Worm (Caenorhabditis elegans) whole organism, late embryonic: ENCODE results near the gene sek-1.

Experiments used
- C38D4.7 ChIP-seq: fragments of 200-800 bp; sonication (Bioruptor generic); optimal IDR thresholded peaks from 2 replicates; lab custom pipeline; 2018; ENCODE audit warnings: mild to moderate bottlenecking, missing genetic modification characterization, moderate library complexity, missing compliant biosample characterization
- F13H6.1 ChIP-seq: sonication (generic microtip); optimal IDR thresholded peaks from 2 replicates; lab custom pipeline; 2016; ENCODE audit warnings: missing genetic modification characterization, missing compliant biosample characterization
- K02D7.2 ChIP-seq: sonication (generic microtip); optimal IDR thresholded peaks from 2 replicates; lab custom pipeline; 2017; ENCODE audit warnings: mild to moderate bottlenecking, missing genetic modification characterization, missing compliant biosample characterization
- T23F11.4 ChIP-seq: fragments of 200-800 bp; sonication (Bioruptor generic); optimal IDR thresholded peaks from 2 replicates; lab custom pipeline; 2018; ENCODE audit warnings: mild to moderate bottlenecking, missing genetic modification characterization, missing compliant biosample characterization
- Y22D7AL.16 ChIP-seq: sonication (generic microtip); optimal IDR thresholded peaks from 2 replicates; lab custom pipeline; 2016; ENCODE audit warnings: missing genetic modification characterization, missing compliant biosample characterization
- ceh-19 ChIP-seq: fragments of 200-800 bp; sonication (Bioruptor generic); optimal IDR thresholded peaks from 2 replicates; lab custom pipeline; 2018; ENCODE audit warnings: mild to moderate bottlenecking, missing genetic modification characterization, missing compliant biosample characterization
- ceh-2 ChIP-seq: sonication (generic microtip); optimal IDR thresholded peaks from 2 replicates; lab custom pipeline; 2016; ENCODE audit warnings: missing genotype, missing genetic modification characterization, missing compliant biosample characterization
- ceh-24 ChIP-seq: sonication (generic microtip); optimal IDR thresholded peaks from 2 replicates; lab custom pipeline; 2016; ENCODE audit warnings: mild to moderate bottlenecking, missing genetic modification characterization, missing compliant biosample characterization
- ceh-30 ChIP-seq: fragments of 150-350 bp; optimal IDR thresholded peaks from 2 replicates; lab custom pipeline; 2014; ENCODE audit warnings: missing biosample characterization, missing genetic modification characterization
- ceh-34 ChIP-seq: sonication (generic microtip); optimal IDR thresholded peaks from 2 replicates; lab custom pipeline; 2016; ENCODE audit warnings: mild to moderate bottlenecking, missing genetic modification characterization, missing compliant biosample characterization
- ceh-9 ChIP-seq: sonication (generic microtip); optimal IDR thresholded peaks from 2 replicates; lab custom pipeline; 2016; ENCODE audit warnings: mild to moderate bottlenecking, missing genetic modification characterization, inconsistent platforms, missing compliant biosample characterization
- che-1 ChIP-seq: sonication (generic microtip); optimal IDR thresholded peaks from 2 replicates; lab custom pipeline; 2016; ENCODE audit warnings: mild to moderate bottlenecking, missing genetic modification characterization, missing compliant biosample characterization
- dmd-4 ChIP-seq: sonication (generic microtip); optimal IDR thresholded peaks from 2 replicates; lab custom pipeline; 2016; ENCODE audit warnings: borderline replicate concordance, missing genetic modification characterization, missing compliant biosample characterization
- dve-1 ChIP-seq: sonication (generic microtip); optimal IDR thresholded peaks from 2 replicates; lab custom pipeline; 2017; ENCODE audit warnings: antibody characterized with exemption, mild to moderate bottlenecking, missing genetic modification characterization, missing compliant biosample characterization
- elt-2 ChIP-seq: sonication (generic microtip); optimal IDR thresholded peaks from 2 replicates; lab custom pipeline; 2016; ENCODE audit warnings: missing genetic modification reagents, missing genetic modification characterization, missing compliant biosample characterization
- elt-4 ChIP-seq: sonication (generic microtip); optimal IDR thresholded peaks from 2 replicates; lab custom pipeline; 2016; ENCODE audit warnings: missing genetic modification characterization, missing compliant biosample characterization
- ets-4 ChIP-seq: sonication (generic microtip); optimal IDR thresholded peaks from 2 replicates; lab custom pipeline; 2016; ENCODE audit warnings: missing genetic modification characterization, missing compliant biosample characterization
- eyg-1 ChIP-seq: sonication (generic microtip); optimal IDR thresholded peaks from 2 replicates; lab custom pipeline; 2016; ENCODE audit warnings: missing genotype, missing genetic modification characterization, missing compliant biosample characterization
- fax-1 ChIP-seq: sonication (generic microtip); optimal IDR thresholded peaks from 2 replicates; lab custom pipeline; 2016; ENCODE audit warnings: missing genotype, missing genetic modification characterization, missing compliant biosample characterization
- gmeb-2 ChIP-seq: sonication (generic microtip); optimal IDR thresholded peaks from 2 replicates; lab custom pipeline; 2016; ENCODE audit warnings: missing genetic modification characterization, inconsistent platforms, missing compliant biosample characterization
- hlh-6 ChIP-seq: sonication (generic microtip); optimal IDR thresholded peaks from 2 replicates; lab custom pipeline; 2016; ENCODE audit warnings: missing genotype, missing genetic modification characterization, missing compliant biosample characterization
- hlh-8 ChIP-seq: sonication (generic microtip); optimal IDR thresholded peaks from 2 replicates; lab custom pipeline; 2016; ENCODE audit warnings: missing genotype, missing genetic modification characterization, missing compliant biosample characterization
- lim-6 ChIP-seq: sonication (generic microtip); optimal IDR thresholded peaks from 2 replicates; lab custom pipeline; 2016; ENCODE audit warnings: missing genetic modification characterization, missing compliant biosample characterization
- lin-11 ChIP-seq: fragments of 200-800 bp; sonication (Bioruptor generic); optimal IDR thresholded peaks from 2 replicates; lab custom pipeline; 2018; ENCODE audit warnings: mild to moderate bottlenecking, missing genetic modification characterization, missing compliant biosample characterization
- madf-2 ChIP-seq: sonication (generic microtip); optimal IDR thresholded peaks from 2 replicates; lab custom pipeline; 2017; ENCODE audit warnings: missing genetic modification characterization, missing compliant biosample characterization
- nfya-1 ChIP-seq: sonication (generic microtip); optimal IDR thresholded peaks from 2 replicates; lab custom pipeline; 2017; ENCODE audit warnings: missing genetic modification characterization, mild to moderate bottlenecking, missing compliant biosample characterization, antibody characterized with exemption, moderate library complexity
- nhr-11 ChIP-seq: fragments of 150-350 bp; optimal IDR thresholded peaks from 2 replicates; lab custom pipeline; 2014; ENCODE audit warnings: missing biosample characterization, missing genetic modification characterization
- nhr-232 ChIP-seq: sonication (generic microtip); optimal IDR thresholded peaks from 2 replicates; lab custom pipeline; 2016; ENCODE audit warnings: missing genetic modification characterization, missing compliant biosample characterization
- odd-2 ChIP-seq: sonication (generic microtip); optimal IDR thresholded peaks from 2 replicates; lab custom pipeline; 2017; ENCODE audit warnings: antibody characterized with exemption, mild to moderate bottlenecking, missing genetic modification characterization, missing compliant biosample characterization
- pag-3 ChIP-seq: sonication (generic microtip); optimal IDR thresholded peaks from 2 replicates; lab custom pipeline; 2016; ENCODE audit warnings: missing compliant biosample characterization, missing genetic modification characterization, borderline replicate concordance
- pax-1 ChIP-seq: fragments of 150-350 bp; optimal IDR thresholded peaks from 2 replicates; lab custom pipeline; 2014; ENCODE audit warnings: missing biosample characterization, missing genetic modification characterization
- pha-2 ChIP-seq: sonication (generic microtip); optimal IDR thresholded peaks from 2 replicates; lab custom pipeline; 2017; ENCODE audit warnings: mild to moderate bottlenecking, missing genetic modification characterization, missing compliant biosample characterization
- pha-4 ChIP-seq: fragments of 150-350 bp; optimal IDR thresholded peaks from 2 replicates; lab custom pipeline; 2018; ENCODE audit warnings: missing biosample characterization, missing genetic modification reagents, missing genetic modification characterization
- pqm-1 ChIP-seq: sonication (generic microtip); optimal IDR thresholded peaks from 2 replicates; lab custom pipeline; 2016; ENCODE audit warnings: missing genetic modification characterization, missing compliant biosample characterization
- pros-1 ChIP-seq: fragments of 150-350 bp; optimal IDR thresholded peaks from 2 replicates; lab custom pipeline; 2014; ENCODE audit warnings: missing biosample characterization, missing genetic modification reagents, missing genetic modification characterization
- sox-4 ChIP-seq: sonication (generic microtip); optimal IDR thresholded peaks from 2 replicates; lab custom pipeline; 2017; ENCODE audit warnings: mild to moderate bottlenecking, missing genetic modification characterization, inconsistent platforms, missing compliant biosample characterization
- syd-9 ChIP-seq: sonication (generic microtip); optimal IDR thresholded peaks from 2 replicates; lab custom pipeline; 2016; ENCODE audit warnings: mild to moderate bottlenecking, missing genetic modification characterization, moderate library complexity, missing compliant biosample characterization
- tbx-2 ChIP-seq: sonication (generic microtip); optimal IDR thresholded peaks from 2 replicates; lab custom pipeline; 2016; ENCODE audit warnings: missing genetic modification characterization, missing compliant biosample characterization
- tbx-7 ChIP-seq: sonication (generic microtip); optimal IDR thresholded peaks from 2 replicates; lab custom pipeline; 2016; ENCODE audit warnings: missing genotype, missing genetic modification characterization, missing compliant biosample characterization
- ttx-3 ChIP-seq: sonication (generic microtip); optimal IDR thresholded peaks from 2 replicates; lab custom pipeline; 2016; ENCODE audit warnings: missing genetic modification reagents, missing genetic modification characterization, missing compliant biosample characterization
- unc-42 ChIP-seq: sonication (generic microtip); optimal IDR thresholded peaks from 2 replicates; lab custom pipeline; 2016; ENCODE audit warnings: missing genotype, missing genetic modification characterization, missing compliant biosample characterization
- unc-55 ChIP-seq: sonication (generic microtip); optimal IDR thresholded peaks from 2 replicates; lab custom pipeline; 2017; ENCODE audit warnings: missing biosample characterization, missing genetic modification reagents, missing genetic modification characterization
- unc-86 ChIP-seq: sonication (generic microtip); optimal IDR thresholded peaks from 2 replicates; lab custom pipeline; 2016; ENCODE audit warnings: missing genetic modification characterization, missing compliant biosample characterization
- ztf-16 ChIP-seq: sonication (generic microtip); optimal IDR thresholded peaks from 2 replicates; lab custom pipeline; 2017; ENCODE audit warnings: missing genetic modification characterization, missing compliant biosample characterization

Gene sek-1

DNA sequence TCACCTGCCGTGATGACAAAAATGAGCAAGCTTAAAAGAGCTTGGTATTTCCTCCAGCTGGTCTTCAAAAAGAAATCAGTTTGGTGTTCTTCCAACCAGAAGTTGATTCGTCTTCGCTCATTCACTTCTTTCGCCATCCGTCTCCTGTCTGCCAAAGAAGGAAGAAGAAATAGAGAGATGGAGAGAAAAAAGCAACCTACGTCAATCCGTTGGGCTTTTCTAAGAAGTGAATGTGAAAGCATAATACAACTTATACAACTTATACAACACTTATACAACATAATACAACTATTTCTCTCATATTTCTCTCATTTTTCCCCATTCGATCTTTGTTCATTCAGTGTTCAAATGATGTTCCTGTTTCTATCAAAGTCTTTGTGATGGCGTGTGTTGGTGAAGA is 5.5 kb upstream of the sek-1 start:
- TF ChIP-seq lin-11: no peak
- no peak for TF ChIP-seq madf-2 (tag; lab: Kevin White, UChicago)
- no peak for TF ChIP-seq dmd-4
- no peak for TF ChIP-seq che-1 (tag; lab: Kevin White, UChicago)

DNA sequence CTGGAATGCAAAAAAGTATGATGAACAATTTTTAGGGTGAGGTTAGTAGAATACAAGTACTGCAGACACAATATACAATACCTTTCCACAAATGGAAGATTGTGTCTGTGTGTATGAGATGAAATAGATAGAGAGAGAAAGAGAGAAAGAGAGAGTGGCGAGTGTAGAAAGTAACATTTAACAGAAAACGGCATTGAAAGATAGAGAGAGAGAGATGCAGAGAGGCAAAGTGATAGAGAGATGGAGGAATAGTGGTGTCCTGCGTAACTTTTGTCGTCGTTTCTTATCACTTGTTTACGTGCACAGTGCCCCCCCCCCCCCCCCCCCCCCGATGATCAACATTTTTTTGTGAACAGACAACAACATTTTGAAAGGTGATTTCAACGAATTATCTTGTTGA is 1.8 kb upstream of the sek-1 start:
- no peak for TF ChIP-seq ceh-9 (tag; lab: Kevin White, UChicago)
- peak; percentile 50 for TF ChIP-seq elt-2 (tag; lab: Kevin White, UChicago)

DNA sequence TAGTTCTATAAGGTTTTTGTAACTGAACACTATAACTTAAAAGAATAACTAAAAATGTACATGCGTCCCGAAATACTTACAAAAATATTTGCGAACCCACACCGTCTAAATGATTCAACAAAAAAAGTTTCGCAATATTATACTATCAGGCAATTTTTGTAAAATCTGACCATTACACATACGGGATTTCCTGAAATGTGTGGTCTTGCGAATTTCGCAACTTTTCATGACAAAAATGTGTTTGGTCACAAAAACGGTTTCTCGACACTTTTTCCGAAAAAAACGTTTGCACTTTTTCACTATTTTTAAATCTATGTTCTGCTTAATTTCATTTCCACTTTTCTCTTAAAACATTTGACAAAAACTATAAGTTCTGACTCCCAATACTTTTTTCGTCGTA is 1.3 kb upstream of the sek-1 start:
- no peak for TF ChIP-seq pax-1 (tag; lab: Kevin White, UChicago)
- no peak for TF ChIP-seq T23F11.4 (GFP tag; lab: Kevin White, UChicago)
- no peak for TF ChIP-seq dmd-4
- TF ChIP-seq hlh-8 (tag; lab: Kevin White, UChicago): no peak
- TF ChIP-seq lin-11: no peak
- TF ChIP-seq ceh-34 (tag; lab: Kevin White, UChicago): no peak
- TF ChIP-seq sox-4 (tag; lab: Kevin White, UChicago): no peak
- TF ChIP-seq pha-2: no peak
- no peak for TF ChIP-seq ztf-16 (tag; lab: Kevin White, UChicago)
- no peak for TF ChIP-seq unc-55
- TF ChIP-seq ceh-9 (tag; lab: Kevin White, UChicago): no peak
- no peak for TF ChIP-seq ets-4 (tag; lab: Kevin White, UChicago)
- TF ChIP-seq ceh-2 (tag; lab: Kevin White, UChicago): no peak
- TF ChIP-seq ceh-19 (GFP tag; lab: Kevin White, UChicago): no peak
- no peak for TF ChIP-seq ceh-30 (tag; lab: Kevin White, UChicago)
- TF ChIP-seq, all 69 proteins: peak for 0

DNA sequence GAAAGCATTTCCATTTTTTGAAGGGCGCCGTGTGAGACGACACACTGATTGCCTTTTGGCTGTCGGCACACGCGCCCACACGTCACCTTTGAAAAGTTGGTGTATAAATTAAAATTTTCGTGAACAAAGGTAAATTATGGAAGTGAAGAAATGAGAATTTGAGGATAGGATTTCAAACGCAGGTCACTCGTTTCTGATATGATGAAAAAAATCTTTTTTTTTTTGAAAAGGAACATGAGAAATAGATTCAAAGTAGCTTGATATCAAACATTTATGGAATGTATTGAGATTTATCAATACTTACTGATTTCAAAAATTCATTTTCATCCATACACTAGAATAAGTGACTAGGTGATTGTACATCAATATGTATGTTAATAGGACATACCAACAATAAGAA is 1.0 kb downstream of the sek-1 start:
- no peak for TF ChIP-seq pha-2
- no peak for TF ChIP-seq hlh-8 (tag; lab: Kevin White, UChicago)
- TF ChIP-seq eyg-1 (tag; lab: Kevin White, UChicago): no peak
- no peak for TF ChIP-seq dve-1
- TF ChIP-seq unc-55: no peak
- TF ChIP-seq K02D7.2: no peak
- TF ChIP-seq syd-9 (tag; lab: Kevin White, UChicago): no peak
- TF ChIP-seq, all 69 proteins: peak for 0

DNA sequence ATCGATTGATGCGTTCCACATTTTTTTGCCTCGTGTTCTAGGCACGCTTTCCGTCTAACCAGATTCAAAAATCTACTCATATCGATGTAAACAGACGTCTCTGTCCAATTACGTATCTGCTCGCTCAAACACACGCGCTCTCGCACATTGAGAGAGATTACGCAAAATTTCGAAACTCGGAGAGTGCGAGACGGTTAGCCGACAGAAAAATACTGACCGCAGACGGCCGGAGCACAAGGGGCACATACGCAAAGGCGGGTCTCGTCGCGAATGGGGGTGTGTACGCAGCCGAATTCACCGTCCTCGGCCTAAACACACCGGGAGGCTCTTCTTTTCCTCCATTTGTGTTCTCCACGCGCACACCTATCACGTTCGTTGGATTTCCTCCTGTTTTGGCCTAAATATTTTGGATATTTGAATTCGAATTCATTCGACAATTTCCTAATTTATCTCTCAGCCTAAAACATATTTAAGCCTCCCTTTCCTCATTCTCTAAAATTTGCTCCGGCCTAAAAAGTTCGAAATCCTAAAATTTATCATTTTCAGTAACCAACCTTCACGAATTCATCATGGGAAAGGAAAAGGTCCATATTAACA is 6.7 kb downstream of the sek-1 start, which contains the start of gene eef-1A.2:
eef-1A.2 (plus strand) TSS at position 547 of the 597 bp plus-strand sequence.
- TF ChIP-seq pha-4 (tag; lab: Kevin White, UChicago) (no peak), tbx-7 (tag; lab: Kevin White, UChicago) (peak; percentile 48), unc-86 (tag; lab: Kevin White, UChicago) (peak; percentile 12), pros-1 (tag; lab: Kevin White, UChicago) (peak; percentile 38), Y22D7AL.16 (tag; lab: Kevin White, UChicago) (no peak), dmd-4 (peak; percentile 51), pha-2 (peak; percentile 45), lin-11 (no peak), gmeb-2 (tag; lab: Kevin White, UChicago) (peak; percentile 7), ets-4 (tag; lab: Kevin White, UChicago) (no peak), ceh-34 (tag; lab: Kevin White, UChicago) (peak; percentile 80), odd-2 (tag; lab: Kevin White, UChicago) (no peak), pag-3 (peak; percentile 31), C38D4.7 (GFP tag; lab: Kevin White, UChicago) (no peak), lim-6 (tag; lab: Kevin White, UChicago) (no peak), ceh-19 (GFP tag; lab: Kevin White, UChicago) (no peak), nhr-232 (tag; lab: Kevin White, UChicago) (no peak), ttx-3 (tag; lab: Kevin White, UChicago) (no peak), fax-1 (tag; lab: Kevin White, UChicago) (no peak), ceh-24 (tag; lab: Kevin White, UChicago) (no peak), unc-55 (peak; percentile 64), pqm-1 (tag; lab: Kevin White, UChicago) (no peak), hlh-8 (tag; lab: Kevin White, UChicago) (no peak), tbx-2 (peak; percentile 87), F13H6.1 (tag; lab: Kevin White, UChicago) (peak; percentile 33), hlh-6 (tag; lab: Kevin White, UChicago) (no peak), nhr-11 (tag; lab: Kevin White, UChicago) (no peak), nfya-1 (tag; lab: Kevin White, UChicago) (peak; percentile 94), unc-42 (tag; lab: Kevin White, UChicago) (peak; percentile 92), elt-4 (tag; lab: Kevin White, UChicago) (no peak)
